Worm (Caenorhabditis elegans): ENCODE data around the gene srj-10.

The srj-10 gene

DNA sequence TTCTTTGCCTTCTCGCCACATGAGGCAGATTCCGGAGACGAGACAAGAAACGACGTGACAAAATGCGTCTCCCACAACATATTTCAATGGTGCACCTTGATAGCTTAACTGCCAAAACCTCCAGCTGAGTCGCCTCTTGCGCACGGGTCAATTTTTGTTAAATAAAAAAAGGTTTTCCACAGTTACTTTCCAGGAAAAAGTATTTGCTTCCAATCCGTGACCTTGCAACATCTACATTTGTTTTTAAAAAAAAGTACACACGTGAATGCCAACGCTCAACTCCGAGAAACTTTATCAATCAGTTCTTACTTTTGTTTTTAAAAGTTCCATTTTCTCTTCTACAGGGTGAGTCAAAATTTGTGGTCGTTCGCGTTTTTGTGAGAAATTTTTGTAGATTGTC lies 20.5 kb upstream of the srj-10 start, which contains the start of gene F22B8.7:
Gene F22B8.7 (plus strand): TSS at position 301 of the 400 bp plus-strand sequence.
- TF ChIP-seq sma-9 (GFP tag; optimal IDR thresholded peaks at IDR 0.05) (no peak), sma-9 (tag; optimal IDR thresholded peaks at IDR 0.05) (no peak), skn-1 (tag; optimal IDR thresholded peaks at IDR 0.05) (no peak), elt-3 (tag; optimal IDR thresholded peaks at IDR 0.05) (no peak), crh-2 (tag; optimal IDR thresholded peaks at IDR 0.05) (no peak), ceh-82 (tag; optimal IDR thresholded peaks at IDR 0.05) (no peak), C34F6.9 (tag; optimal IDR thresholded peaks at IDR 0.05) (no peak), zag-1 (tag; optimal IDR thresholded peaks at IDR 0.05) (no peak), ztf-4 (tag; optimal IDR thresholded peaks at IDR 0.05) (no peak), blmp-1 (tag; optimal IDR thresholded peaks at IDR 0.05; ENCODE audit: insufficient read depth) (no peak), alr-1 (tag; optimal IDR thresholded peaks at IDR 0.05) (no peak), nhr-21 (tag; optimal IDR thresholded peaks at IDR 0.05) (no peak), gmeb-1 (tag; optimal IDR thresholded peaks at IDR 0.05) (no peak), F13H6.1 (tag; optimal IDR thresholded peaks at IDR 0.05) (no peak), nhr-11 (tag; optimal IDR thresholded peaks at IDR 0.05) (no peak), mbf-1 (tag; optimal IDR thresholded peaks at IDR 0.05) (no peak)

DNA sequence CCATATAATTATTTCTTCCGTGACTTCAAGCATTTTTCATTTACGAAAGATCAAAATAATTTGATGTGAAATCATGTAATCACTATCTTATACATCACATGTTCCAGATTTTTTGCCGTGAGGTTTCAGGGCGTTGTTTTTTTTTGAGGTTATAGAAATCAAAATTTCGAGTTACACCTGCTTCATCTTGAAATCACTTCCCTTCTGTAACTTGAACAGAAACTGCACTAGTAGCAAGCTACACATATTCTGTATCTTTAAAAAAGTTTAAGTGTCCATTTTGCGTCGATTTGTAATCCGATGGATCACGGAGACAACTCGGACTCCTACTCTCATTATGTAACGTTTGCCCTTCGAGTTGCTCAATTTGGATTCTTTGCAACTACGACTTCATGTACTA lies 16.9 kb upstream of the srj-10 start, which contains the start of gene F22B8.3:
Gene F22B8.3 (plus strand): TSS at position 301 of the 400 bp plus-strand sequence.
- no peak for TF ChIP-seq ceh-16 (tag; optimal IDR thresholded peaks at IDR 0.05)
- TF ChIP-seq ztf-1 (GFP tag; conservative IDR thresholded peaks at IDR 0.05), result no peak
- TF ChIP-seq lin-13 (GFP tag; optimal IDR thresholded peaks at IDR 0.05), result no peak
- no peak for TF ChIP-seq snpc-4 (tag; optimal IDR thresholded peaks at IDR 0.05)
- TF ChIP-seq ztf-11 (tag; optimal IDR thresholded peaks at IDR 0.05), result no peak

DNA sequence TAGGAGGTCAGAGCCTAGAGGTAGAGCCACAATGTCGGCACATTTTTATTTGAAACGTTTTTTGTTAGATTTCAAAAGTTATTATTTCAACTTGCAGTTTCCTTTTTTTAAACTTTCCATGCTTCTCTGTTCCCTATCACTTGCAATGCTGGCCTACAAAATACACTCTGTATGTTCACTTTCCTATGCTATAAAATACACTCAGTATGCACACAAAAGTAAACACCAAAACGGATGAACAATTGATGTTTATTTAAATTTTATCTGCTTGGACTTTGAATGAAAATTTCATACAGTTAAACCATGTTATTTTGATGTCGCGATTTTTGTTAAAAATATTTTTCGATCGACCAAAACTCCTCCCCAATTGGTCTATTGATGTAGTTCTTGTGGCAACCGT lies 6.9 kb upstream of the srj-10 start:
- TF ChIP-seq zag-1 (tag; optimal IDR thresholded peaks at IDR 0.05) (no peak), nhr-11 (tag; optimal IDR thresholded peaks at IDR 0.05) (no peak), gmeb-1 (tag; optimal IDR thresholded peaks at IDR 0.05) (no peak), unc-55 (GFP tag; optimal IDR thresholded peaks at IDR 0.05) (no peak), crh-2 (tag; optimal IDR thresholded peaks at IDR 0.05) (no peak), ceh-16 (tag; optimal IDR thresholded peaks at IDR 0.05) (no peak), nhr-25 (tag; optimal IDR thresholded peaks at IDR 0.05) (no peak), mbf-1 (tag; optimal IDR thresholded peaks at IDR 0.05) (no peak), peb-1 (tag; optimal IDR thresholded peaks at IDR 0.05) (no peak), Y55F3AM.14 (GFP tag; optimal IDR thresholded peaks at IDR 0.05) (no peak), lsy-2 (tag; optimal IDR thresholded peaks at IDR 0.05) (no peak), sma-9 (GFP tag; optimal IDR thresholded peaks at IDR 0.05) (no peak), sma-9 (tag; optimal IDR thresholded peaks at IDR 0.05) (no peak), mdl-1 (tag; optimal IDR thresholded peaks at IDR 0.05) (no peak), blmp-1 (tag; optimal IDR thresholded peaks at IDR 0.05; ENCODE audit: insufficient read depth) (no peak), sma-3 (GFP tag; optimal IDR thresholded peaks at IDR 0.05) (no peak), ama-1 (optimal IDR thresholded peaks at IDR 0.05) (no peak), unc-39 (tag; optimal IDR thresholded peaks at IDR 0.05) (no peak)

DNA sequence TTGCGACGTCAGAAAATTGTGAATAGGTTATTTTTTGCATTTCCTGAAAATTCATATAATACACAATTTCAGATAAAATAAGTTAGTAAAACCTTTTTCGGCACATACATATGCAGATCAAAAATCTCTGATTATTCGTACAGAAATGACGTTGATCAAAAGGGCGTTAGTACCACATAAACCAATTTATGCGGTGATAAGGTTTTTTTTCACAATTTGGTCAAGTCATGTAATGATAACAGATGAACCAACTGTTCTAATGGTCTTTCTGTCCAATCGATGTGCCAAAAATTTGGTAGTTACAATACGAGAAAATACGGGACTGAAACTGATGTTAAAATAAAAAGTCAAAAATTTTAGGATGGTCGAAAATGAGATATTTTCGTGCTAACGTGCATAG lies 6.3 kb upstream of the srj-10 start:
- TF ChIP-seq fos-1 (tag; optimal IDR thresholded peaks at IDR 0.05) (peak; percentile 69), unc-39 (tag; optimal IDR thresholded peaks at IDR 0.05) (no peak), sma-9 (GFP tag; optimal IDR thresholded peaks at IDR 0.05) (peak; percentile 57), sma-9 (tag; optimal IDR thresholded peaks at IDR 0.05) (no peak)

DNA sequence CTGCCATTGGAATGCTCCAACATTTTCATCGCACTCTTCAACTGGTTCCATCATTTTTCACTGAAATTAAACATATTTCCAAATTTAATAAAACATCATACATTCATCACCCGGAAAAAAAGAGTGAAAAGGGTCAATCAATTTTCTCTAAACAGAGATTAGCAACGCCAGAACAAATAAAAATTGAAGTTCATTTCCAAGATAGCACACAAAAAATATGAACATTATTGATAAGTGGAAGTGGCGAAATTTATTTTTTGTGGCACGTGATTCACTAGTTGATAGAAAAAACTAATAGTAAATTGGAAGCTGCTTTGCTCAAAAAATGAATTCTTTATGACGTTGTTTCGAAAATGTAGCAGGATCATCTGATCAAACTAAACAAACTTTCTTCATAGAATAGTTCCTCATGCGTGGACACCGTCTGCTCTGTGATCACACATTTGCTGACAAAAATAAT lies 1.5 kb upstream of the srj-10 start, which contains the start of the genes F14H3.12 and srj-29:
Gene F14H3.12 (minus strand): TSS at position 74 of the 460 bp plus-strand sequence.
Gene srj-29 (plus strand): TSS at position 410 of the 460 bp plus-strand sequence.
- TF ChIP-seq unc-55 (GFP tag; optimal IDR thresholded peaks at IDR 0.05), result no peak
- TF ChIP-seq fos-1 (tag; optimal IDR thresholded peaks at IDR 0.05), result peak; percentile 30

DNA sequence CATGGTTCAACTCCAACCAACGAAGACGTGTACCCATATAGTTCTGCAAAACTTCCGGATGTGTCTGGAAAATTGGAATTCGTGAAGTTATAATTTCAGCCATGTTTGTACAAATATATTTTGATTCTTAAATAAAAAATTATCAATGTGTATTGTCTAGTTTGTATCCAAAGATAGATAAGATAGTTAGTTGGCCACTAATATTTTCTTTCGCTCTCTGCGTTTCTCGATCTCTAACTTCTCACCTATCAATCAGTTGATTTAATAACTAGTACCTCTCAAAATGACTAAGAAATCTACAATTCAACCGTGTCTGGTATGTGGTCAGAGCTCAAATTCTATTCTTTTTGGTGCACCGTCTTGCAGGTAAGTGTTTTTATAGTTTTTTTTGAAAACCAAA lies 2.6 kb downstream of the srj-10 start, which contains the start of gene nhr-176:
Gene nhr-176 (plus strand): TSS at position 159 of the 400 bp plus-strand sequence.
- TF ChIP-seq fos-1 (tag; optimal IDR thresholded peaks at IDR 0.05) (peak; percentile 9), nhr-6 (tag; optimal IDR thresholded peaks at IDR 0.05) (no peak)

Data from whole organism, L2 larva.